Fruit fly (Drosophila melanogaster): ENCODE measurements around the gene Gr5a.

- no peak for TF ChIP-seq CTCF (optimal IDR thresholded peaks at IDR 0.05)
- TF ChIP-seq CG8478 (optimal IDR thresholded peaks at IDR 0.05): no peak
Measured at dm6 chrX:5679079-5679932, 1.1 kb upstream of the Gr5a start.

All from S2 (cell line).